Fruit fly (Drosophila melanogaster): ENCODE data around the gene CG11498.

Gene CG11498

dm6 chr3R:30134063-30135047 is 25.9 kb downstream of the CG11498 start, which contains the start of gene Tpi (continued):
- TF ChIP-seq CG10209 (GFP tag; optimal IDR thresholded peaks at IDR 0.05) (peak; percentile 29), Hmr (GFP tag; optimal IDR thresholded peaks at IDR 0.05) (peak; percentile 27), CG15269 (tag; optimal IDR thresholded peaks at IDR 0.05) (peak; percentile 68), Side (GFP tag; optimal IDR thresholded peaks at IDR 0.05) (no peak), nmo (GFP tag; optimal IDR thresholded peaks at IDR 0.05) (no peak), cas (GFP tag; IDR thresholded peaks at IDR 0.05) (no peak), Xrp1 (GFP tag; IDR thresholded peaks at IDR 0.05) (no peak), exex (tag; optimal IDR thresholded peaks at IDR 0.05) (no peak), chif (GFP tag; optimal IDR thresholded peaks at IDR 0.05) (no peak), Six4 (GFP tag; optimal IDR thresholded peaks at IDR 0.05) (no peak), kni (GFP tag; optimal IDR thresholded peaks at IDR 0.05) (no peak), CG17186 (GFP tag; optimal IDR thresholded peaks at IDR 0.05) (no peak), CG4404 (GFP tag; IDR thresholded peaks at IDR 0.05) (no peak), fd96Cb (tag; optimal IDR thresholded peaks at IDR 0.05) (no peak), unpg (GFP tag; optimal IDR thresholded peaks at IDR 0.05) (peak; percentile 62), mld (GFP tag; IDR thresholded peaks at IDR 0.05; ENCODE audit: partially characterized antibody) (no peak), CG6689 (GFP tag; IDR thresholded peaks at IDR 0.05) (no peak), grau (tag; optimal IDR thresholded peaks at IDR 0.05) (peak; percentile 63), CG12769 (tag; optimal IDR thresholded peaks at IDR 0.05) (no peak), hth (optimal IDR thresholded peaks at IDR 0.05) (no peak), Nf-YB (GFP tag; optimal IDR thresholded peaks at IDR 0.05) (no peak), fru (optimal IDR thresholded peaks at IDR 0.05) (no peak), Sry-β (GFP tag; optimal IDR thresholded peaks at IDR 0.05) (no peak), CG4730 (GFP tag; IDR thresholded peaks at IDR 0.05) (no peak), Hey (tag; optimal IDR thresholded peaks at IDR 0.05) (no peak), CG12104 (GFP tag; optimal IDR thresholded peaks at IDR 0.05) (no peak), lilli (GFP tag; optimal IDR thresholded peaks at IDR 0.05) (peak; percentile 66), Bdp1 (GFP tag; optimal IDR thresholded peaks at IDR 0.05) (no peak), ken (GFP tag; IDR thresholded peaks at IDR 0.05) (no peak), HmgZ (tag; optimal IDR thresholded peaks at IDR 0.05) (no peak), H15 (GFP tag; IDR thresholded peaks at IDR 0.05) (no peak), CG3726 (GFP tag; IDR thresholded peaks at IDR 0.05) (no peak), trh (GFP tag; optimal IDR thresholded peaks at IDR 0.05) (no peak), CG12071 (GFP tag; optimal IDR thresholded peaks at IDR 0.05) (peak; percentile 2), eyg (GFP tag; optimal IDR thresholded peaks at IDR 0.05) (peak; percentile 22), E2f1 (GFP tag; IDR thresholded peaks at IDR 0.05) (no peak), CG14014 (GFP tag; IDR thresholded peaks at IDR 0.05) (0 out of 2 replicates have a peak, but pooled peaks have one; percentile 7), Myb (GFP tag; optimal IDR thresholded peaks at IDR 0.05) (peak; percentile 82), oc (tag; optimal IDR thresholded peaks at IDR 0.05) (no peak), sima (GFP tag; optimal IDR thresholded peaks at IDR 0.05) (no peak), CG13424 (tag; optimal IDR thresholded peaks at IDR 0.05) (peak; percentile 38), D19A (tag; optimal IDR thresholded peaks at IDR 0.05) (peak; percentile 70), shn (GFP tag; optimal IDR thresholded peaks at IDR 0.05) (no peak), BEAF-32 (GFP tag; optimal IDR thresholded peaks at IDR 0.05) (peak; percentile 29), her (GFP tag; optimal IDR thresholded peaks at IDR 0.05) (peak; percentile 31), CG2875 (GFP tag; optimal IDR thresholded peaks at IDR 0.05) (no peak), CG8388 (GFP tag; optimal IDR thresholded peaks at IDR 0.05) (no peak), CG30403 (GFP tag; optimal IDR thresholded peaks at IDR 0.05) (peak; percentile 33), Hr78 (GFP tag; optimal IDR thresholded peaks at IDR 0.05) (peak in 1 of 2 experiments; percentile 73)
